Worm (Caenorhabditis elegans): ENCODE measurements around the gene W02D7.12.

DNA sequence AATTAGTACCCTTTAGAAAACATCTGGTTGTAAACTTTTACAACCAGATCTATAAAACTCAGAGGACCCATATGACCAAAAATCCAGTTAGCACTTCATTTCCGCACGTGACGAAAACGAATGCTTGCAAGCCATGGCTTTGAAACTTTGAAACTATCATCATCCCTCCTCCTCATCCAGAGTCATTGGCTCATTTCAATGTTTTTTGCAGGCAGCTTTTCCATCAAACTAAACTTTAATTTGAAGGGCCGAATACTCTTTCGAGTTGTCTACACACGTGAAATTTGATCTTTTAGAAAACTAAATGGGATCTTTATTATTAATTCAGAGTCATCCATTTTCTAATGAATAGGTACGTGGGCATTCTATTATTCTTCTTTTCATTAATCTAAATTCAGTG lies 49.1 kb upstream of the W02D7.12 start:
- TF ChIP-seq peb-1 (tag; optimal IDR thresholded peaks at IDR 0.05) (no peak), ceh-16 (tag; optimal IDR thresholded peaks at IDR 0.05) (no peak), aly-2 (tag; optimal IDR thresholded peaks at IDR 0.05) (no peak), mab-5 (tag; optimal IDR thresholded peaks at IDR 0.05) (no peak), unc-55 (GFP tag; optimal IDR thresholded peaks at IDR 0.05) (no peak), nhr-77 (tag; optimal IDR thresholded peaks at IDR 0.05) (no peak), elt-1 (tag; optimal IDR thresholded peaks at IDR 0.05) (no peak), ztf-4 (tag; optimal IDR thresholded peaks at IDR 0.05) (no peak), nhr-25 (tag; optimal IDR thresholded peaks at IDR 0.05) (no peak), alr-1 (tag; optimal IDR thresholded peaks at IDR 0.05) (no peak), snpc-4 (tag; optimal IDR thresholded peaks at IDR 0.05) (no peak)
